Fruit fly (Drosophila melanogaster): Measurements from ENCODE around the gene CG4896.

Gene CG4896

dm6 chr2L:1157679-1158518 lies 19.6 kb upstream of the CG4896 start, which contains the start of gene capt:
Gene capt, minus strand, starts transcription at chr2L:1158262.
- TF ChIP-seq woc (GFP tag; optimal IDR thresholded peaks at IDR 0.05) (peak; percentile 60), jim (GFP tag; optimal IDR thresholded peaks at IDR 0.05) (no peak), h (GFP tag; optimal IDR thresholded peaks at IDR 0.05) (peak; percentile 10), fru (GFP tag; optimal IDR thresholded peaks at IDR 0.05) (no peak), dmrt93B (GFP tag; optimal IDR thresholded peaks at IDR 0.05) (peak; percentile 2), Mio (GFP tag; optimal IDR thresholded peaks at IDR 0.05) (no peak), sage (GFP tag; optimal IDR thresholded peaks at IDR 0.05) (no peak), Sp1 (GFP tag; optimal IDR thresholded peaks at IDR 0.05) (peak; percentile 1), sv (GFP tag; optimal IDR thresholded peaks at IDR 0.05) (peak; percentile 25), CG9705 (GFP tag; optimal IDR thresholded peaks at IDR 0.05) (peak; percentile 3), rgr (GFP tag; optimal IDR thresholded peaks at IDR 0.05) (peak; percentile 21), HLH106 (tag; optimal IDR thresholded peaks at IDR 0.05) (peak; percentile 55), Myc (optimal IDR thresholded peaks at IDR 0.05) (peak; percentile 27), foxo (GFP tag; optimal IDR thresholded peaks at IDR 0.05) (peak in 1 of 2 experiments; percentile 22), N (GFP tag; optimal IDR thresholded peaks at IDR 0.05) (peak; percentile 41), psq (GFP tag; optimal IDR thresholded peaks at IDR 0.05) (peak; percentile 1), Rel (GFP tag; optimal IDR thresholded peaks at IDR 0.05) (no peak), Rel (tag; optimal IDR thresholded peaks at IDR 0.05) (peak; percentile 31), Abd-B (GFP tag; optimal IDR thresholded peaks at IDR 0.05) (no peak), ey (GFP tag; optimal IDR thresholded peaks at IDR 0.05) (peak; percentile 21)

dm6 chr2L:1158519-1159319 lies 18.8 kb upstream of the CG4896 start, which contains the start of gene Tango14:
Gene Tango14, plus strand, starts transcription at chr2L:1158661.
- TF ChIP-seq pan (optimal IDR thresholded peaks at IDR 0.05) (no peak), brk (GFP tag; optimal IDR thresholded peaks at IDR 0.05) (no peak), rgr (GFP tag; optimal IDR thresholded peaks at IDR 0.05) (no peak), br (GFP tag; optimal IDR thresholded peaks at IDR 0.05) (no peak), dsf (GFP tag; optimal IDR thresholded peaks at IDR 0.05; ENCODE audit: borderline replicate concordance) (no peak), N (GFP tag; optimal IDR thresholded peaks at IDR 0.05) (no peak), Hr83 (GFP tag; optimal IDR thresholded peaks at IDR 0.05; ENCODE audit: poor library complexity, severe bottlenecking) (no peak), GATAd (GFP tag; optimal IDR thresholded peaks at IDR 0.05) (no peak), Mio (GFP tag; optimal IDR thresholded peaks at IDR 0.05) (no peak), CrebA (GFP tag; optimal IDR thresholded peaks at IDR 0.05; ENCODE audit: borderline replicate concordance) (no peak), h (GFP tag; optimal IDR thresholded peaks at IDR 0.05) (no peak), lola (GFP tag; optimal IDR thresholded peaks at IDR 0.05) (no peak), CG32264 (GFP tag; optimal IDR thresholded peaks at IDR 0.05) (no peak), Jra (GFP tag; optimal IDR thresholded peaks at IDR 0.05) (no peak), Abd-B (GFP tag; optimal IDR thresholded peaks at IDR 0.05) (no peak), foxo (GFP tag; optimal IDR thresholded peaks at IDR 0.05) (no peak), Rel (GFP tag; optimal IDR thresholded peaks at IDR 0.05) (no peak), Rel (tag; optimal IDR thresholded peaks at IDR 0.05) (no peak), psq (GFP tag; optimal IDR thresholded peaks at IDR 0.05) (no peak)

dm6 chr2L:1163538-1164143 lies 13.8 kb upstream of the CG4896 start, which contains the start of gene CG5080:
Gene CG5080, minus strand, starts transcription at chr2L:1163886.
- TF ChIP-seq Vsx2 (GFP tag; optimal IDR thresholded peaks at IDR 0.05; ENCODE audit: partially characterized antibody) (no peak), CrebA (GFP tag; optimal IDR thresholded peaks at IDR 0.05; ENCODE audit: borderline replicate concordance) (no peak), Rel (GFP tag; optimal IDR thresholded peaks at IDR 0.05) (no peak), Rel (tag; optimal IDR thresholded peaks at IDR 0.05) (peak; percentile 49), Dif (GFP tag; optimal IDR thresholded peaks at IDR 0.05; ENCODE audit: partially characterized antibody) (peak; percentile 63), sv (GFP tag; optimal IDR thresholded peaks at IDR 0.05) (no peak)
